Worm (Caenorhabditis elegans): ENCODE data around the gene bbs-8.
A peak's percentile ranks its signal among the peaks of the same experiment; 100 is the strongest.

Gene bbs-8

DNA sequence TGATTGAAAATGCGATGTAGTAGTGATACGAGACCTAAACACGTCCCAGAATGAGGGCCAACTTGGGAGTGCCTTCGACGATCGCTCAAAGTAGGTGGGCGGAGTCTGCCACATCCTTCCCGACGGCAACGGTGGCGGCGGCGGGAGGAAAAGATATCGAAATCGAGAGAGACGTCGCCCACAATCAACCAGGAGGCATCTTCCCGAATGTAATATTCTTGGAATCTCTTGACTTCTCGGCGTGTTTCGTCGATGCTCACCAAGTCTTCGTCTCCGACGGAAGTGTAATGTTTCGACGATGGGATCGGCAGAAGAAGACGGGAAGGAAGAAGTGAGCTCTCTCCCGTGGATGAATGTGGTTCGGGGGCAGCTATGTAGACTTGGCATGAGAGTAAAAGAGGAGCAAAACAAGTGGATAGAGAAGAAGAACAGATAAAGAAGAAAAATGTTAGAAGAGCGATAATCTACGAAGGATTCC is 3.6 kb upstream of the bbs-8 start, which contains the start of the genes T25F10.1 and clik-1:
T25F10.1 (plus strand) TSS at position 51 of the 478 bp plus-strand sequence.
clik-1 (minus strand) TSS at position 281 of the 478 bp plus-strand sequence.
- TF ChIP-seq mml-1 (tag; optimal IDR thresholded peaks at IDR 0.05) (no peak), nfya-1 (tag; optimal IDR thresholded peaks at IDR 0.05; ENCODE audit: insufficient read depth) (peak; percentile 17), unc-39 (tag; optimal IDR thresholded peaks at IDR 0.05) (no peak), ztf-4 (tag; optimal IDR thresholded peaks at IDR 0.05) (no peak)

DNA sequence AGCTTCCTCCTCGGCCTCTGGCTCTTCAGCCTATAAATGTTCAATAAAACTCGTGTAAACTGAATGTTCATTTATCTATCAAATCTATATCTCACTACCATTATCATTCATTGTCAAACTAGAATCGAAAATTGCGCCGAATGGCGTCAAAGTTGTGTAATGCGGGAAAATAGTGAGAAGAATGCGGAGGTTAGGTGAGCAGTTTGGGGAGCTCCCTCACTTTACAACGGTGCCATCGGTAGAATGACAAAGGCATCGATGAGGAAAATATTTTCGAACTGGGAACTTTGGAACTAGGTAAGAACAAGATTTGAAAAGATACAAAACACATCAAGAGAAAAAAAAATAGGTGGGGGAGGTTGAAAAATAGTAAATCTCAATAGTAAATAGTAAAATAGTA is 2.7 kb upstream of the bbs-8 start:
- TF ChIP-seq ceh-9 (tag; optimal IDR thresholded peaks at IDR 0.05) (no peak), sea-2 (GFP tag; optimal IDR thresholded peaks at IDR 0.05) (no peak), elt-3 (tag; optimal IDR thresholded peaks at IDR 0.05) (no peak), nhr-23 (tag; optimal IDR thresholded peaks at IDR 0.05) (no peak), zag-1 (tag; optimal IDR thresholded peaks at IDR 0.05) (no peak)

DNA sequence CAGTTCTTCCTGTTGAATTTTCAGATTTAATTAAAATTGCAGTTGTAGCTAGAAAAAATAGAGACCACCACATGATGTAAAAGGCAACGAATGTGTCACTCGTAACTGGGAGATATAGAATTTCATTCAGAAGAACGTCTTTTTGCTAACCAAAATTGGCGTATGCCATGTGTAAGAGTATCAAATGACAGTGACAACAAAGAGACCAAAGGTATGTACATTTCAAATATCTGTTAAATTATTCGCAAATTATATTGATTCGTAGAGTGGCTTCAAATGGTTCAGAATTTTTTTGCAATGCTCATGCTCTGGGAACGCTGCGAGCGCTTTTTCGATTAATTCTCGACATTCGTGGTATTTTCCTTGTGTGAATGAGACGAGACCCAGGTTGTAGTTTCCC is 2.5 kb downstream of the bbs-8 start, which contains the start of gene T25F10.4:
T25F10.4 (minus strand) TSS at position 101 of the 400 bp plus-strand sequence.
- no peak for TF ChIP-seq lin-39 (tag; optimal IDR thresholded peaks at IDR 0.05)
- no peak for TF ChIP-seq R02D3.7 (tag; optimal IDR thresholded peaks at IDR 0.05)
- no peak for TF ChIP-seq fkh-10 (GFP tag; optimal IDR thresholded peaks at IDR 0.05)
- no peak for TF ChIP-seq unc-62 (GFP tag; optimal IDR thresholded peaks at IDR 0.05)
- no peak for TF ChIP-seq nhr-12 (tag; optimal IDR thresholded peaks at IDR 0.05)
- no peak for TF ChIP-seq lin-15B (tag; optimal IDR thresholded peaks at IDR 0.05)
- TF ChIP-seq nhr-237 (tag; optimal IDR thresholded peaks at IDR 0.05) = no peak
- no peak for TF ChIP-seq ceh-9 (tag; optimal IDR thresholded peaks at IDR 0.05)
- no peak for TF ChIP-seq tbx-2 (tag; optimal IDR thresholded peaks at IDR 0.05)
- no peak for TF ChIP-seq pqm-1 (tag; optimal IDR thresholded peaks at IDR 0.05)
- TF ChIP-seq aly-2 (tag; optimal IDR thresholded peaks at IDR 0.05) = no peak
- TF ChIP-seq egl-5 (tag; optimal IDR thresholded peaks at IDR 0.05) = no peak
- no peak for TF ChIP-seq nhr-28 (tag; optimal IDR thresholded peaks at IDR 0.05)
- TF ChIP-seq ceh-16 (tag; optimal IDR thresholded peaks at IDR 0.05) = no peak
- TF ChIP-seq nhr-23 (tag; optimal IDR thresholded peaks at IDR 0.05) = no peak
- no peak for TF ChIP-seq nhr-11 (tag; optimal IDR thresholded peaks at IDR 0.05)
- no peak for TF ChIP-seq nhr-77 (tag; optimal IDR thresholded peaks at IDR 0.05)
- no peak for TF ChIP-seq elt-3 (tag; optimal IDR thresholded peaks at IDR 0.05)
- TF ChIP-seq nhr-43 (tag; optimal IDR thresholded peaks at IDR 0.05; ENCODE audit: poor library complexity, severe bottlenecking) = no peak
- no peak for TF ChIP-seq snpc-4 (tag; optimal IDR thresholded peaks at IDR 0.05)

DNA sequence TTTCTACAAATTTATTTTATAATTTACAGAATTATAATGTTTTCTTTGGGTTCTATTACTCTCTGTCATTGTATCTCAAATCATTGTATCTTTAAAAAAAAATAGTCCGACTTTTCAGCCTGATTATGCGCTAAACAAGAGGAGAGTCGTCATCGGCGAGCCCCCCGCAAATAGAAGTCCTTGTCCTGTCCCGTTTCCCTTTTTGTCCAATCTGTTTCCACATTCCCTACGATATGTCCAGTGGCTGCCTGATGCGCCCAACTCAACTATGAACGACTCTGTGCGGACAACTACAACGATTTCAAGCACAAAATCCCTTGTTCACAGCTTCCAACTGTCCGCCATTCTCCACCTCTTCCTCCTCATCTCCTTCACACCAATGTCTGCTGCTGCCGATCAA is 6.9 kb downstream of the bbs-8 start, which contains the start of gene dbl-1:
dbl-1 (plus strand) TSS at position 119 of the 400 bp plus-strand sequence.
- TF ChIP-seq eor-1 (tag; optimal IDR thresholded peaks at IDR 0.05) = no peak

DNA sequence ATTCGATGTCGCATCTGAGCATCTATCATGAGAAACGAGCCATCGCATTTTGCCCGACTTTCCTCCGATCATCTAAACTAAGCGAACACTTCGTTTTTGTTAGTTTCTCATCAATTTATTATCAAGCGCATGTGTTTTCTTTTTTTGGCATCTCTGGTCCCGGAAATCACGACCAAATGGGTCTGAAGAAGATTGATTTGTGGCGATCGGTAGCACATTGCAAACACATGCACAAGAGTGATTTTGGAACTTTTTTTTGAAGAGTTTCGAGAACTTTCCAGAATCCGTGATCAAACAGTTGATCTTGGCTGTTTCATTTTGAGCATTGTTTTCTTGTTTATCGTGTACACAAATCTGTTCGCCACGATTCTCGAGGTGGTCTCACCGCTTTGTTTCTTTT is 11.6 kb downstream of the bbs-8 start:
- no peak for TF ChIP-seq ztf-11 (tag; optimal IDR thresholded peaks at IDR 0.05)
- TF ChIP-seq nhr-11 (tag; optimal IDR thresholded peaks at IDR 0.05) = no peak
- TF ChIP-seq nhr-28 (tag; optimal IDR thresholded peaks at IDR 0.05) = no peak
- no peak for TF ChIP-seq unc-62 (GFP tag; optimal IDR thresholded peaks at IDR 0.05)
- TF ChIP-seq egl-5 (tag; optimal IDR thresholded peaks at IDR 0.05) = no peak
- TF ChIP-seq nhr-77 (tag; optimal IDR thresholded peaks at IDR 0.05) = no peak
- no peak for TF ChIP-seq ceh-82 (tag; optimal IDR thresholded peaks at IDR 0.05)
- no peak for TF ChIP-seq fkh-10 (GFP tag; optimal IDR thresholded peaks at IDR 0.05)
- TF ChIP-seq fos-1 (tag; optimal IDR thresholded peaks at IDR 0.05) = no peak
- TF ChIP-seq nhr-76 (tag; optimal IDR thresholded peaks at IDR 0.05) = no peak

DNA sequence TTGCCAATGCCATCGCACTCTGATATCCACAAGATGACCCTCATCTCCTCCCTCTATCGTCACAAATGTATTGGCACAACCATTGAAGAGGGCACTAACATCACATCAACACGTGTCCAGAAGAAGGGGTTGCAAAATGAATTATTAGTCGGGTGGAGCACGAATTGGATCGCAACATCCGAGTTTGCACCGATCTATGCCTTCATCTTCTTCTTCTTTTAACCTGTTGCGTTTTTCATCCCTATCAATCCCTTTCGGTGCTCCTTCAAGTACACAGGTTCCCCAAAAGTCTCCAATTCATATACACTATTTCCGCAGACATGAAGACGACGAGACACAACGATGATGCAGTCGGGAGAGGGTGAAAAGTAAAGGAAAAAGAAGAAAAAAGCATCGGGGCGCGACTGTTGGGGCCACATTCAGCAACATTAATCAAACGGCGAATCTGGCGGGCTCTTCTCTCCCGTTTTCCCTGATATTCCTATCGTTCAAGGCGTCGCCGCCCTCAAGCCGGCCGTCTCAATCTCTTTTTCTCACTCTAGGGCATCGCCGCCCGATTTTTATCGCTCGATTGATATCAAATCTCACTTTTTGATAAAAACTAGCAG is 13.3 kb downstream of the bbs-8 start:
- no peak for TF ChIP-seq lin-39 (tag; optimal IDR thresholded peaks at IDR 0.05)
- TF ChIP-seq aly-2 (tag; optimal IDR thresholded peaks at IDR 0.05) = no peak
- no peak for TF ChIP-seq daf-12 (tag; optimal IDR thresholded peaks at IDR 0.05)
- TF ChIP-seq unc-39 (tag; optimal IDR thresholded peaks at IDR 0.05) = no peak
- TF ChIP-seq pha-4 (tag; optimal IDR thresholded peaks at IDR 0.05) = no peak
- TF ChIP-seq fkh-2 (tag; optimal IDR thresholded peaks at IDR 0.05) = no peak
- TF ChIP-seq elt-3 (tag; optimal IDR thresholded peaks at IDR 0.05) = no peak
- no peak for TF ChIP-seq lin-15B (tag; optimal IDR thresholded peaks at IDR 0.05)
- TF ChIP-seq ZK546.5 (tag; optimal IDR thresholded peaks at IDR 0.05) = no peak
- no peak for TF ChIP-seq nhr-237 (tag; optimal IDR thresholded peaks at IDR 0.05)
- TF ChIP-seq fos-1 (tag; optimal IDR thresholded peaks at IDR 0.05) = no peak
- TF ChIP-seq skn-1 (tag; optimal IDR thresholded peaks at IDR 0.05) = no peak
- no peak for TF ChIP-seq R02D3.7 (tag; optimal IDR thresholded peaks at IDR 0.05)
- TF ChIP-seq sea-2 (GFP tag; optimal IDR thresholded peaks at IDR 0.05) = no peak

All from whole organism, L3 larva.